Worm (Caenorhabditis elegans) whole organism, L4 larva: ENCODE results near the gene ZK669.3.

Experiments
- ceh-28 ChIP-seq: fragments of 150-350 bp; optimal IDR thresholded peaks from 2 replicates; lab custom pipeline; 2014; ENCODE audit warnings: missing biosample characterization, missing genetic modification reagents, missing genetic modification characterization
- dpl-1 ChIP-seq: fragments of 150-350 bp; optimal IDR thresholded peaks from 2 replicates; lab custom pipeline; 2014; ENCODE audit warnings: missing biosample characterization, missing genetic modification reagents, missing genetic modification characterization
- lsy-2 ChIP-seq, 2 experiments: fragments of 150-350 bp in 1 of 2; sonication (generic microtip) in 1 of 2; optimal IDR thresholded peaks; 2 replicates each; lab custom pipeline; 2014 to 2017; ENCODE audit warnings: missing biosample characterization in 2 of 2, missing genetic modification characterization in 2 of 2

DNA sequence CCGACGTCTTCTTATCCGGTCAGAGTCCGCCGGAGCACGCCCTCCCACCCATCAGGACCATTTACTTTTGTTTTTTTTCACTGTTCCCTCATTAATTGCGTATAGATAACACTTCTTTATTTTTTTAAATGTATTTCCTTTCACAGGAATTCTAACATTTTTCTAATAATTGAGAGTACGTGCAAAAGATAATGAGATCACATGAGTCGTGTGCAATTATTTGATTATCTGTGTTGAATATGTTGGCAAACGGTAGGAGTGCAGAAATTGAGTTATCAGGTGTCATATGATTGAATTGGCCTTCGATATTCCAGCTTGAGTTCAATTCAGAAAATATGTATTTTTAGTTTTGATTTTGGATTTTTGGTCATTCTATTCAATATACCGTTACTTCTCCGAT, 27.4 kb downstream of the ZK669.3 start:
- no peak for TF ChIP-seq lsy-2 (tag; optimal IDR thresholded peaks at IDR 0.05; lab: Kevin White, UChicago)
- no peak for TF ChIP-seq dpl-1 (GFP tag; lab: Kevin White, UChicago)
- no peak for TF ChIP-seq ceh-28 (tag; lab: Kevin White, UChicago)
